Worm (Caenorhabditis elegans): ENCODE results near the gene ZK470.6.

Gene ZK470.6

ce11 chrX:4154784-4155183 lies 22.5 kb downstream of the ZK470.6 start:
- TF ChIP-seq hlh-1 (tag; optimal IDR thresholded peaks at IDR 0.05) (peak; percentile 2), nhr-2 (tag; optimal IDR thresholded peaks at IDR 0.05) (no peak)

DNA sequence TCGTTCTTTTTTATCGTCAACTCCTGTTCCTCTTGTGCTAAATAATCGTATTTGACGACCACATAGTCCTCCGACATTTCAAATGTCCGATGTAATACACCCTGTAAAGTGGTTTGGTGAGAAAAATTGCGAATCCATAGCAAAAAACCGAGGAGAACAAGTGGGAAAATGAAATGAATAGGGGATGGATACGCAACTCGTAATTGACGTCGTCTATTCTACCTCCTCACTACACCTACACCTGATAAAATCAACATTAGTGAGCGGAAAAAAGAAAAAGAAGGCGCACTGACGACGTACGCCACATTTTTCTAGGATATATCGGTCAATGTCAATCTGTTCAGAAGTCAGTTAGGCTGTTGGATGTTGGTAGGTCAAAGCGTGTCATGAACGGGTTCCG lies 24.0 kb downstream of the ZK470.6 start, which contains the start of gene nck-1:
TSS of gene nck-1 (minus strand) at position 101 of the 400 bp plus-strand sequence.
- TF ChIP-seq unc-62 (GFP tag; optimal IDR thresholded peaks at IDR 0.05) (no peak), elt-1 (tag; optimal IDR thresholded peaks at IDR 0.05; ENCODE audit: borderline replicate concordance, insufficient read depth) (no peak), mls-2 (tag; optimal IDR thresholded peaks at IDR 0.05) (no peak), ceh-43 (GFP tag; optimal IDR thresholded peaks at IDR 0.05) (no peak), cnd-1 (tag; optimal IDR thresholded peaks at IDR 0.05) (no peak), M03D4.4 (tag; optimal IDR thresholded peaks at IDR 0.05) (no peak), zip-8 (tag; optimal IDR thresholded peaks at IDR 0.05) (no peak), unc-39 (tag; optimal IDR thresholded peaks at IDR 0.05) (no peak), nhr-76 (tag; optimal IDR thresholded peaks at IDR 0.05) (no peak), drap-1 (GFP tag; optimal IDR thresholded peaks at IDR 0.05) (no peak)

DNA sequence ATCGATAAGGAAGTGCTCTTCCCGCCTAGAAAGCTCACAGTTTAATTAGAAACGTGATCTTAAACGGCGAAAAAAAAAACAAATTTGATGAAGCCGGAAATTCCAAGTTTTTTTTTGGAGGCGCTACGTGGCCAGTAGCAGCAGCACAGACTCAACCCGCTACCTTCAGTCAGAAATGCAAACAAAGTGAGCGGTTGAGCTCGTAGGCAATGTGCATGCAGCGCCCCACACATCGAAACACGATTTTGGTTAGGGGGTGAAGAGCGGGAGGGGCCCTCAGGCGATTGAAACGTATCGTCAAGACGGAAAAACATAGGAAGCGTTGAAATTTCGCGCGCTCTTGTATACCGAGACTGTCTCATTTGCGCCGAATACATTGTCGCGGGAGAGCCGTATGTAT lies 26.1 kb downstream of the ZK470.6 start:
- no peak for TF ChIP-seq nhr-2 (tag; optimal IDR thresholded peaks at IDR 0.05)
- peak; percentile 17 for TF ChIP-seq drap-1 (GFP tag; optimal IDR thresholded peaks at IDR 0.05)

- TF ChIP-seq sem-2 (GFP tag; optimal IDR thresholded peaks at IDR 0.05) (no peak), nhr-28 (tag; optimal IDR thresholded peaks at IDR 0.05) (no peak), lin-32 (GFP tag; optimal IDR thresholded peaks at IDR 0.05) (no peak), snpc-4 (tag; optimal IDR thresholded peaks at IDR 0.05) (no peak), nhr-12 (tag; optimal IDR thresholded peaks at IDR 0.05) (no peak), blmp-1 (tag; optimal IDR thresholded peaks at IDR 0.05) (no peak), elt-3 (tag; optimal IDR thresholded peaks at IDR 0.05) (no peak), unc-120 (tag; optimal IDR thresholded peaks at IDR 0.05; ENCODE audit: poor library complexity, severe bottlenecking) (no peak), cnd-1 (tag; optimal IDR thresholded peaks at IDR 0.05) (no peak), hlh-1 (tag; optimal IDR thresholded peaks at IDR 0.05) (no peak), sptf-1 (tag; optimal IDR thresholded peaks at IDR 0.05) (no peak), M03D4.4 (tag; optimal IDR thresholded peaks at IDR 0.05) (no peak), ceh-83 (GFP tag; optimal IDR thresholded peaks at IDR 0.05) (no peak), drap-1 (GFP tag; optimal IDR thresholded peaks at IDR 0.05) (no peak), flh-1 (GFP tag; optimal IDR thresholded peaks at IDR 0.05) (no peak)
Measured at ce11 chrX:4148449-4149031, 28.8 kb downstream of the ZK470.6 start.

DNA sequence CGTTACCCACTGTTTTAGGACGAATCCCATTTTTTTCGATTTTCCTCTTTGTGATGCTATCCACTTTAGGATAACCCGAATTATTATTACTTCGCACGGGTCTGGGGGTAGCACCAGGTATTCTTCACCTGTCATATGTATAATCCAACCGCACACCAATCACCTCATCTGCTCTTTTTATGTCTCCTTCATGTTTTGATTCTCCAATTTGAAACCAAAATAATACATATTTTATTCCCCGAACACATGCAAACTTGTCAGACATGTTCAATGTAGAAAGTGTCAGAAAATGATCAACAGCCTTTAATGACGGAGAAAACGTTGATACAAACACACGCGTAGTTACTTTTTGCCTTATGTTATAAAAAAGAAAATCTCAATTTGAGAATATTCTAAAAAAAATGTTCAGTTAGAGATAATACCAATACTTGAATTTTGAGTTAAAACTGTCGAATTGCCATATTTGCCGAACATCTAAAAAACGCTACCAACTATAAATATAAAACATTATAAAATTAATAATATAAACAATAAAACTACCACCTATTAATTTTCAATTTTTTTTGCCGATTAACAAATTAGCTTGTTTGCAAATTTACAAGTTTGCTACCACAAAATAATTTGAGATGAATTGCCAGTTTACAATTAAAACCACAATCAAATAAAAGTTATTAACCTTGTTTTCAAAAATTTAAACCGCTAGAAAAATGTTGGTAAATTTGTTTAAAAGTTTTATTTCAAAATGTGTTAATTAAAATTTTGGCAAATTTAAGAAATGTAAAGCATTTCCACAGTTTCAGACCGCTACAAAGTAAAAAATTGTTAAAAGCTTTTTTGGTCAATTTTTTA lies 29.5 kb downstream of the ZK470.6 start:
- TF ChIP-seq cnd-1 (tag; optimal IDR thresholded peaks at IDR 0.05) (no peak), ces-1 (GFP tag; optimal IDR thresholded peaks at IDR 0.05) (peak; percentile 18), nhr-2 (tag; optimal IDR thresholded peaks at IDR 0.05) (no peak)

DNA sequence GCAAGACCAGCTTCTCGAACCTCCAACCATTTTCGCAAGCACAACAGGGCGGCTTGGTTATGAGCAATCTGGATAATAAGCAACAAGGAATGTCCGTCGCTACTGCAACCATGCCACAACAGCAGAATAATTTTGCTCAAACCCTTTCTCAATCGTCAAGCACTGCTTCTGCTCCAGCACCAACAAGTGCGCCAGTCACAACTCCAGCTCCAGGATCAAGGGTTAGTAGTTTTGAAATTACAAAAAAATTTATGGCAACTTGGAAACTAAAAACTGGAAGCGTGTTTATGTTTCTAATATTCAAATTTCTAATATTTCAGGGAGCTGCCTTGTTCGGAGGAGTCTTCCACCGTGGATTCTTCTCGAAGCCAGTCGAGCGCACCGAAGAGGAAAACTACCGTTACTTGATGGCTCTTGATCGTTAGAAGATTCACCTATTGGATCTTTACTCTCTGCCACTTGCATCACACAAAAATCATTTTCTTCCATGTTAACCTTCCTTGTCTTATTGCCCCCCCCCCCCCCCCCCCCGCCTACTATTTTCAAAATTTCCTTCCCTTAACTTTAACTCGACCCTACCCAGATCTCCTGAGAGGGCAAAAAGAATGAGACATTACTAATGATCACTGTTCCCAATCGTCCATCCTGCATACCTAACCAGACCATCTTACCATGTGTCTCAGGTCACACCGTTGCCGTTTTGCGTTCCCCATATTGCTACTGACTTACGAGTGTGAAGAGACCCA lies 30.3 kb downstream of the ZK470.6 start:
- no peak for TF ChIP-seq zip-8 (tag; optimal IDR thresholded peaks at IDR 0.05)
- peak; percentile 12 for TF ChIP-seq M03D4.4 (tag; optimal IDR thresholded peaks at IDR 0.05)

DNA sequence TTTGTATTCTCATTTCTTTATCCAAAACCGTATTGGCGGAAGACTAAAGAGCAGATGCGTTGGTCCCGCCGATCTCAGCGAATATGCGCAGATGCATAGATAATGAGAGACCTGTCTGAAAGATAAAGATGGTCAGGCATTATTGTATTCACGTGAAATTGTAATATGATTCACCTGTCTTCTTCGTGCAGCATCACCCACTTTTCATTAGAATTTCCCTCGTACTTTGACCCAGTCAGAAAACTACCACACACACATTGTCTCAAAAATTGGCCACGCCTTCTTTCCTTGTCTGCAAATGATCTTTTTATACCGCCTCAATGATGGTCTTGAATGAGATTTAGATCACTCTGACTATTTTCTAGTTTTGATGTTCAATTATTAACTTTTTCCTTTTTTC lies 31.2 kb downstream of the ZK470.6 start:
- TF ChIP-seq elt-1 (tag; optimal IDR thresholded peaks at IDR 0.05; ENCODE audit: borderline replicate concordance, insufficient read depth) (peak; percentile 79), flh-1 (GFP tag; optimal IDR thresholded peaks at IDR 0.05) (no peak)
